Worm (Caenorhabditis elegans): ENCODE data around the gene rml-3.

DNA sequence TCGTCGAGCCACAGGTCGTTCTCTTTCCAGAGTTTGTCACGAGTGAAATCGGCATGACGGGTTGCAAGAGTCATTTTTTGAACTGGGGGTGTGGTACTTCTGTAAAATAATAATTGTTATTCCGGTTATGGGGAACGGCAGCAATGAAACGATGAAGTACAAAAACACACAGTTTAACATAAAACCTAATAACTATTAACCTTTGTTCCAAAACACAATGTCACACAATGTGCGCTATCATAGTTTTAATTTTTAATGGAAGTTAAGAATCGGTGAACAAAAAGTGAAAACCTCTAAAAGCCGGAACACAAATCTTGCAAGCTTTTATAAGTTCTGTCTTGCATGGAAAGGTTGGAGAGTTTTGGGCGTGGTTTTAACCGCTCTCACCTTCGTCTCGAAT lies 3.4 kb downstream of the rml-3 start, which contains the start of gene hsp-43:
- TF ChIP-seq him-1 (tag; optimal IDR thresholded peaks at IDR 0.05) (no peak), dao-5 (tag; optimal IDR thresholded peaks at IDR 0.05) (no peak), W03F9.2 (tag; optimal IDR thresholded peaks at IDR 0.05) (no peak)

All from whole organism, L4/young adult.